Worm (Caenorhabditis elegans): ENCODE results near the gene col-164.

DNA sequence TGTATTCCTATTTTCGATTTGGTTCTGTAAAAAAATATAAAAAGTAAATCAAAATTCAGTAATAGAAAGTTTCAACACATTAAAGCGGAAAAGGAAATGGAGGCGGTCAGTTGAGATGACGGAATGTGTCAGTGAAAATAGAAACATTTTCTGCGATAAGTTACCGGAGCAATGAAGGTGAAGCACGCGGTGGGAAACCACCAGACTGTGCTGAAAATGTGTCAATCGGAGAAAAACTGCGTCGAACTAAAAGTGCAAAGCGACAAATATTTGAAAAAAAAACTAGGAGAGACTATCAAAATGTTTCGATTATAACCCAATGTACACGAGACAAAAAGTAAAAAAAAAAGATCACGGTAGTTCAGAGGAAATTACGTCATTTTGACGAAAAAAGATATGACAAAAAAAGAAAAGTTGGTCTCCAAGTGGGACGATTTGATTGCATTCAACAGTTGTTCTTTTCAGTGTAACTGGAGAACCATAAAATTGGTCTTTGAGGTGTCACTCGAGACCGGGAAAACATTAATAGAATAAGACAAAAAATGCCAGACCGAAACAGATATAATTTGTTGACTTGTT, 22.8 kb upstream of the col-164 start, which contains the start of gene acl-4:
- no peak for TF ChIP-seq ztf-11 (tag; optimal IDR thresholded peaks at IDR 0.05)
- TF ChIP-seq unc-62 (GFP tag; optimal IDR thresholded peaks at IDR 0.05) = no peak
- TF ChIP-seq snpc-4 (tag; optimal IDR thresholded peaks at IDR 0.05) = no peak
- no peak for TF ChIP-seq egl-27 (tag; optimal IDR thresholded peaks at IDR 0.05)
- no peak for TF ChIP-seq sea-2 (GFP tag; optimal IDR thresholded peaks at IDR 0.05)
- no peak for TF ChIP-seq unc-39 (tag; optimal IDR thresholded peaks at IDR 0.05)

Measured in whole organism, L3 larva.